Fruit fly (Drosophila melanogaster): ENCODE data around the gene CG14238.

DNA sequence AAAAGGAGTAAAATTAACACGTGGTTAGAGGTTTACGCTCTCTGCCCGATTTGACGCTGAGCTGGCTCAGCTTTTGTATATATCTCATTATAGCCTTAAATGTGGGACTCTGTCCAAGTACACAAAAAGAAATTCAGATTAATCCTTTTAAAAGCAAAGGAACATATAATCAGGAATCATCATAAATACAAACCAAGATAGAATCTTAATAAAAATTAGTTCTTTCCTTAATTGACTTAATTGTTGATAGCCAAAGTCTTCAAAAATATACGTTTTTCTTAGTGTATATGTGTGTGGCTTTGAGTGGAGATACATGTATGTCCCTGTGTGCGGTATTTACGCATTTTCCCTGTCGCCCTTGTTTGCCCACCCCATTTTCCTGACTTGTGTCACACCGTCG is 36.2 kb downstream of the CG14238 start:
- TF ChIP-seq h (GFP tag; optimal IDR thresholded peaks at IDR 0.05): no peak
- no peak for TF ChIP-seq Myc (optimal IDR thresholded peaks at IDR 0.05)
- TF ChIP-seq fru (GFP tag; optimal IDR thresholded peaks at IDR 0.05): no peak
- TF ChIP-seq Abd-B (GFP tag; optimal IDR thresholded peaks at IDR 0.05): no peak
- TF ChIP-seq N (GFP tag; optimal IDR thresholded peaks at IDR 0.05): no peak
- no peak for TF ChIP-seq sv (GFP tag; optimal IDR thresholded peaks at IDR 0.05)
- TF ChIP-seq Dfd (GFP tag; optimal IDR thresholded peaks at IDR 0.05): no peak

Data from whole organism, wandering third instar larva.